Worm (Caenorhabditis elegans) whole organism, L4/young adult: ENCODE results near the gene mrpl-55.

Experiments used
- W03F9.2 ChIP-seq: fragments of 150-350 bp; optimal IDR thresholded peaks from 2 replicates; lab custom pipeline; 2014; ENCODE audit warnings: missing biosample characterization, missing genetic modification characterization
- dao-5 ChIP-seq: sonication (generic microtip); optimal IDR thresholded peaks from 2 replicates; lab custom pipeline; 2016; ENCODE audit warnings: missing genotype, missing genetic modification characterization, moderate library complexity, missing compliant biosample characterization
- him-1 ChIP-seq: sonication (generic microtip); optimal IDR thresholded peaks from 2 replicates; lab custom pipeline; 2016; ENCODE audit warnings: missing genotype, missing genetic modification reagents, missing genetic modification characterization, missing compliant biosample characterization

DNA sequence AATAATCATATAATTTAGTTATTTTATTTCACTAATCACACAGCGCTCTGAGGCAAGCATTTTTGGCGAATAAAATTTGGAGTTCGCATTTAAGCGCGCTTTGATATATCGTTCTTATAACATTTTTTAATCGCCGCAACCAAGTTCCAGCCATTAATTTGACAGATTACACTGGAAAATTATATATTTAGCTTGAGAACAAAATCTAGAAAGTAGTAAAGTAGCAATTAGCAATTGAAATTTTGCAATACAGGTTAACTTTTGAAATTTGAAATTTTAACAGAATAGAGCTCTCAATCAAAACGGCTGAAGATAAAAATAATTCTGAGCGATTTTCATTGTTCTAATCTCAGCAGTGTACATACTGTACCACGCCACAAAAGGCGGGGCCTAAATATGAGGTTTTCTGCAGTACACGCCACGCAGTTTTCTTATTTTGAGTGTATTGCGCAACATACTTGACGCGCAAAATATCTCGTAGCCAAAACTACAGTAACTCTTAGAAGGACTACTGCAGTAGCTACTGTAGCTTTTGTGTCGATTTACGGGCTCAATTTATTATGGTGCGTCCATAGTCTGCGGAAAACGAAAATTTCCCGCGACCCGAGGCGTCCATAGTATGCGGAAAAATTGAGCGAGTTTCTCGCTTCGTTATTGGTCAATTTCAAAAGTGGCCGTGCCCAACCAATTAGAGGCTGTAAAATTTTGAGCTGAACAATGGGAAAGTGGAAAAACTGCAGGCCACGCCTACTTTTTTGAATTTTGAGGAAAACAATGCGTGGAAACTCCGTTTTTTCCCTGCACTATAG lies 16.5 kb upstream of the mrpl-55 start:
- no peak for TF ChIP-seq him-1 (tag; lab: Kevin White, UChicago)
- TF ChIP-seq dao-5 (tag; lab: Kevin White, UChicago): no peak
- TF ChIP-seq W03F9.2: no peak
